Worm (Caenorhabditis elegans): ENCODE results near the gene srh-76.

The srh-76 gene

ce11 chrV:5819903-5820302 is 13.7 kb upstream of the srh-76 start:
- TF ChIP-seq ztf-23 (GFP tag; IDR thresholded peaks at IDR 0.05) = no peak
- TF ChIP-seq klf-2 (GFP tag; conservative IDR thresholded peaks at IDR 0.05) = no peak

ce11 chrV:5820401-5820800 is 13.2 kb upstream of the srh-76 start:
- TF ChIP-seq flt-1 (GFP tag; IDR thresholded peaks at IDR 0.05) (no peak), klf-2 (GFP tag; conservative IDR thresholded peaks at IDR 0.05) (no peak), ref-1 (GFP tag; conservative IDR thresholded peaks at IDR 0.05) (no peak), med-1 (GFP tag; optimal IDR thresholded peaks at IDR 0.05; ENCODE audit: insufficient read depth) (no peak), tab-1 (GFP tag; IDR thresholded peaks at IDR 0.05) (no peak), ztf-23 (GFP tag; IDR thresholded peaks at IDR 0.05) (no peak), T22C8.4 (GFP tag; IDR thresholded peaks at IDR 0.05) (no peak), ztf-29 (GFP tag; IDR thresholded peaks at IDR 0.05) (no peak), cog-1 (tag; optimal IDR thresholded peaks at IDR 0.05) (no peak)

- TF ChIP-seq med-1 (GFP tag; optimal IDR thresholded peaks at IDR 0.05; ENCODE audit: insufficient read depth) (no peak), ztf-23 (GFP tag; IDR thresholded peaks at IDR 0.05) (no peak), tab-1 (GFP tag; IDR thresholded peaks at IDR 0.05) (no peak), flt-1 (GFP tag; IDR thresholded peaks at IDR 0.05) (no peak), T22C8.4 (GFP tag; IDR thresholded peaks at IDR 0.05) (no peak), klf-2 (GFP tag; conservative IDR thresholded peaks at IDR 0.05) (no peak), ref-1 (GFP tag; conservative IDR thresholded peaks at IDR 0.05) (no peak), ztf-29 (GFP tag; IDR thresholded peaks at IDR 0.05) (no peak), cog-1 (tag; optimal IDR thresholded peaks at IDR 0.05) (no peak)
Measured at ce11 chrV:5821451-5822143, 12.0 kb upstream of the srh-76 start.

DNA sequence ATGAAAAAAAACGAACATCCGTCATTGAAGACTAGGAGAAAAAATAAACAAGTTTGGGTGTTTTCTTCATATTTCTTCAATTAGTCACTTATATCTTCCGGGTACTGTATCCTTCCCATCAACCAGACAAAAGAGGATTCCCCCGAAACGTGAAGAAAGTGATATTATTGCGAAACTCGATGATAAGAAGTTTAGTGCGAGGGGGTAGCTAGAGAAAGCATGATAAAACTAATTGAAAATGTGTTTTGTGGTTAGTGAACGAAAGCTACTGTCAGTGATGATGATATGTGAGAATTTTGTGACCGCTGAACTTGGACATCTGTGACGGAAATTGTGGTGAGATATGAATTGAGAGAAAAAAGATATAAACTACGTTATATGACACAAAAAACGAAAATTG is 10.7 kb upstream of the srh-76 start:
- TF ChIP-seq cog-1 (tag; optimal IDR thresholded peaks at IDR 0.05) (no peak), ztf-23 (GFP tag; IDR thresholded peaks at IDR 0.05) (no peak), klf-2 (GFP tag; conservative IDR thresholded peaks at IDR 0.05) (no peak), flt-1 (GFP tag; IDR thresholded peaks at IDR 0.05) (no peak), tab-1 (GFP tag; IDR thresholded peaks at IDR 0.05) (no peak), ztf-29 (GFP tag; IDR thresholded peaks at IDR 0.05) (no peak), T22C8.4 (GFP tag; IDR thresholded peaks at IDR 0.05) (no peak), med-1 (GFP tag; optimal IDR thresholded peaks at IDR 0.05; ENCODE audit: insufficient read depth) (no peak), ref-1 (GFP tag; conservative IDR thresholded peaks at IDR 0.05) (no peak)

DNA sequence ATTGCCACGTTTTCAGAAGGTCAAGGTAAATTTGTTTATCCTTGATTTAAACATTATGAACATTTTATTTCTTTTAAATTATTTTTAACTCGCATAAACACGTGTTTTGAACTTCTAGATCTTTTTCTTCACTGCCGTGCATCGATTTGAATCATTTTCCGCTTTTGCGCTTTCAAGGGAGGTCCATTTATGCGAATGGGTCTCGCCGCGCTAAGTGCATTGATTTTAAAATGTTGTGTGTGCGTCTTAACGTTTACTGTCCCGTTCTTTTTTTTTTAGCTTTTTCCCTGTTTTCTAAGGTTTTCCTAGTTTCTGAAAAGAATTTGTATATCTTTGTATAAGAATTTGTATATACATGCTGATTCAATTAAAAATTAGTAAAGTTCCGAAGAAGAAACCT is 8.2 kb upstream of the srh-76 start:
- TF ChIP-seq ref-1 (GFP tag; conservative IDR thresholded peaks at IDR 0.05) = no peak
- no peak for TF ChIP-seq flt-1 (GFP tag; IDR thresholded peaks at IDR 0.05)
- no peak for TF ChIP-seq klf-2 (GFP tag; conservative IDR thresholded peaks at IDR 0.05)
- TF ChIP-seq cog-1 (tag; optimal IDR thresholded peaks at IDR 0.05) = no peak
- no peak for TF ChIP-seq T22C8.4 (GFP tag; IDR thresholded peaks at IDR 0.05)
- no peak for TF ChIP-seq med-1 (GFP tag; optimal IDR thresholded peaks at IDR 0.05; ENCODE audit: insufficient read depth)
- TF ChIP-seq tab-1 (GFP tag; IDR thresholded peaks at IDR 0.05) = no peak
- TF ChIP-seq ztf-23 (GFP tag; IDR thresholded peaks at IDR 0.05) = no peak
- no peak for TF ChIP-seq ztf-29 (GFP tag; IDR thresholded peaks at IDR 0.05)

- TF ChIP-seq cog-1 (tag; optimal IDR thresholded peaks at IDR 0.05) (no peak), klf-2 (GFP tag; conservative IDR thresholded peaks at IDR 0.05) (no peak), ztf-29 (GFP tag; IDR thresholded peaks at IDR 0.05) (no peak), ref-1 (GFP tag; conservative IDR thresholded peaks at IDR 0.05) (no peak), med-1 (GFP tag; optimal IDR thresholded peaks at IDR 0.05; ENCODE audit: insufficient read depth) (no peak), ztf-23 (GFP tag; IDR thresholded peaks at IDR 0.05) (no peak)
Measured at ce11 chrV:5826592-5826991, 7.0 kb upstream of the srh-76 start, which contains the start of gene let-418. let-418 (plus strand) TSS chrV:5826833.

DNA sequence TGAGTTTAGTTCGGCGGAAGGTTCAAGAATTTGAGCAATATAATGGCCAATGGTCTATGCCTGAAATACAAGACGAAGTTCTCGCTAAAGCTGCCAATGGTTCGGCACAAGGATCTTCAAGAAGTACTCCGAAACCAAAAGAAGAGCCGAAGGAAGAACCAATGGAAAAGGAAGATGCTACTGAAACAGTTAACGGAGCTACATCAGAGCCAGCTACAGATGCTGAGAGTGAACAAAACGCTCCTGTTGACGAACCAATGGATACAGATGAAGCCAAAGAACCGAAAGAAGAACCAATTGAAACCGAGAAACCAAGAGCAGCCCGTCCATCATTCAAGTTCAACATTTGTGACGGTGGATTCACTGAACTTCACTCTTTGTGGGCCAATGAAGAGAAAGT is 2.4 kb upstream of the srh-76 start:
- no peak for TF ChIP-seq ref-1 (GFP tag; conservative IDR thresholded peaks at IDR 0.05)
- TF ChIP-seq ztf-29 (GFP tag; IDR thresholded peaks at IDR 0.05) = no peak
- TF ChIP-seq med-1 (GFP tag; optimal IDR thresholded peaks at IDR 0.05; ENCODE audit: insufficient read depth) = no peak
- no peak for TF ChIP-seq T22C8.4 (GFP tag; IDR thresholded peaks at IDR 0.05)
- TF ChIP-seq tab-1 (GFP tag; IDR thresholded peaks at IDR 0.05) = no peak
- no peak for TF ChIP-seq flt-1 (GFP tag; IDR thresholded peaks at IDR 0.05)
- no peak for TF ChIP-seq cog-1 (tag; optimal IDR thresholded peaks at IDR 0.05)
- TF ChIP-seq ztf-23 (GFP tag; IDR thresholded peaks at IDR 0.05) = no peak
- TF ChIP-seq klf-2 (GFP tag; conservative IDR thresholded peaks at IDR 0.05) = no peak

DNA sequence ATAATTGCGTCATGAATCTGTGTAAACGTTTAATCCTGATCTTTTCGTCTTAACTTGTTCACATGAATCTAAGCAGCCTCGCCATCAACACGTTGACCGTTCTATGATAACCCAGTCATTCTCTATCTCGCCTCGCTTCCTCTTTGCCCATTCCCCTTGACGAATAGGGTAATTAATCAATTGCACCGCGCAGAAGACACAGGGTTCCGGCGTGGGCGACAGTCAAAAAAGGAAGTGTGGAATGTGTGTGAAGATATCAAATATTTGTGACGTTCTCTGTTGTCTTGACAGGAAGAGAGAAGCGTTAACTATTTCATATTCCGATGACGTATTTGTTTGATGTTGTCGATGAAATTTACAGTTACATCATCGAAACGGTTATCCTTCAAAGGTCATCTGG is 832 bp upstream of the srh-76 start:
- TF ChIP-seq ztf-29 (GFP tag; IDR thresholded peaks at IDR 0.05) = no peak
- TF ChIP-seq flt-1 (GFP tag; IDR thresholded peaks at IDR 0.05) = no peak
- TF ChIP-seq klf-2 (GFP tag; conservative IDR thresholded peaks at IDR 0.05) = no peak
- no peak for TF ChIP-seq tab-1 (GFP tag; IDR thresholded peaks at IDR 0.05)
- TF ChIP-seq ztf-23 (GFP tag; IDR thresholded peaks at IDR 0.05) = no peak
- TF ChIP-seq cog-1 (tag; optimal IDR thresholded peaks at IDR 0.05) = no peak
- TF ChIP-seq ref-1 (GFP tag; conservative IDR thresholded peaks at IDR 0.05) = no peak
- TF ChIP-seq T22C8.4 (GFP tag; IDR thresholded peaks at IDR 0.05) = no peak
- TF ChIP-seq med-1 (GFP tag; optimal IDR thresholded peaks at IDR 0.05; ENCODE audit: insufficient read depth) = no peak

- TF ChIP-seq flt-1 (GFP tag; IDR thresholded peaks at IDR 0.05) (no peak), klf-2 (GFP tag; conservative IDR thresholded peaks at IDR 0.05) (no peak), ref-1 (GFP tag; conservative IDR thresholded peaks at IDR 0.05) (no peak), ztf-23 (GFP tag; IDR thresholded peaks at IDR 0.05) (no peak), T22C8.4 (GFP tag; IDR thresholded peaks at IDR 0.05) (no peak), cog-1 (tag; optimal IDR thresholded peaks at IDR 0.05) (no peak), tab-1 (GFP tag; IDR thresholded peaks at IDR 0.05) (no peak), ztf-29 (GFP tag; IDR thresholded peaks at IDR 0.05) (no peak), med-1 (GFP tag; optimal IDR thresholded peaks at IDR 0.05; ENCODE audit: insufficient read depth) (no peak)
Measured at ce11 chrV:5835397-5835796, 1.8 kb downstream of the srh-76 start.
